Worm (Caenorhabditis elegans): ENCODE data around the gene F57C2.5.

- TF ChIP-seq hmg-4 (GFP tag; optimal IDR thresholded peaks at IDR 0.05) (no peak), F13C5.2 (tag; optimal IDR thresholded peaks at IDR 0.05) (no peak), sea-1 (GFP tag; conservative IDR thresholded peaks at IDR 0.05) (no peak), ama-1 (optimal IDR thresholded peaks at IDR 0.05) (no peak), ceh-36 (tag; optimal IDR thresholded peaks at IDR 0.05) (no peak), flt-1 (GFP tag; IDR thresholded peaks at IDR 0.05) (no peak), hmbx-1 (tag; optimal IDR thresholded peaks at IDR 0.05) (no peak), aly-1 (tag; optimal IDR thresholded peaks at IDR 0.05) (no peak), tra-4 (tag; optimal IDR thresholded peaks at IDR 0.05) (no peak)
These were observed 33.6 kb downstream of the F57C2.5 start for ce11 chrII:14494464-14494863.
